Worm (Caenorhabditis elegans) whole organism, mixed stage, embryonic: ENCODE measurements around the gene C13A2.12.

Experiments used
- ceh-43 ChIP-seq: fragments of 200-800 bp; sonication (Bioruptor generic); optimal IDR thresholded peaks from 2 replicates; lab custom pipeline; 2018; ENCODE audit warnings: mild to moderate bottlenecking, missing genetic modification characterization, moderate library complexity, missing compliant biosample characterization
- ceh-83 ChIP-seq: fragments of 200-800 bp; sonication (Bioruptor generic); optimal IDR thresholded peaks from 2 replicates; lab custom pipeline; 2018; ENCODE audit warnings: mild to moderate bottlenecking, missing genetic modification characterization, missing compliant biosample characterization
- ces-1 ChIP-seq: fragments of 150-350 bp; optimal IDR thresholded peaks from 2 replicates; lab custom pipeline; 2014; ENCODE audit warnings: missing biosample characterization, missing genetic modification reagents, missing genetic modification characterization
- elt-1 ChIP-seq: sonication (generic microtip); optimal IDR thresholded peaks from 2 replicates; lab custom pipeline; 2017; ENCODE audit warnings: missing genetic modification characterization, mild to moderate bottlenecking, missing compliant biosample characterization, antibody characterized with exemption, moderate library complexity, borderline replicate concordance; ENCODE audit not compliant: insufficient read depth
- mep-1 ChIP-seq: fragments of 150-350 bp; optimal IDR thresholded peaks from 2 replicates; lab custom pipeline; 2017; ENCODE audit warnings: missing biosample characterization, missing genetic modification reagents, missing genetic modification characterization, inconsistent platforms
- nhr-237 ChIP-seq: fragments of 150-350 bp; optimal IDR thresholded peaks from 2 replicates; lab custom pipeline; 2014; ENCODE audit warnings: missing biosample characterization, missing genetic modification characterization
- nhr-28 ChIP-seq: fragments of 150-350 bp; optimal IDR thresholded peaks from 2 replicates; lab custom pipeline; 2014; ENCODE audit warnings: missing biosample characterization, missing genetic modification characterization
- nhr-76 ChIP-seq: sonication (generic microtip); optimal IDR thresholded peaks from 2 replicates; lab custom pipeline; 2017; ENCODE audit warnings: missing biosample characterization, missing genetic modification characterization
- unc-39 ChIP-seq: fragments of 150-350 bp; optimal IDR thresholded peaks from 2 replicates; lab custom pipeline; 2014; ENCODE audit warnings: missing biosample characterization, missing genetic modification characterization
- ztf-11 ChIP-seq: fragments of 150-350 bp; optimal IDR thresholded peaks from 2 replicates; lab custom pipeline; 2014; ENCODE audit warnings: missing biosample characterization, missing genetic modification characterization

ce11 chrV:7216016-7216415 is 43.0 kb upstream of the C13A2.12 start:
- TF ChIP-seq ces-1 (GFP tag; lab: Kevin White, UChicago): no peak
- no peak for TF ChIP-seq nhr-237 (tag; lab: Kevin White, UChicago)
- no peak for TF ChIP-seq unc-39
- no peak for TF ChIP-seq ztf-11
- TF ChIP-seq mep-1 (tag; lab: Kevin White, UChicago): no peak
- TF ChIP-seq nhr-76 (tag; lab: Kevin White, UChicago): no peak
- TF ChIP-seq nhr-28 (tag; lab: Kevin White, UChicago): no peak
- TF ChIP-seq ceh-83 (GFP tag; lab: Kevin White, UChicago): no peak
- no peak for TF ChIP-seq ceh-43
- TF ChIP-seq elt-1 (tag; lab: Kevin White, UChicago): no peak
